Worm (Caenorhabditis elegans) whole organism, L3 larva: ENCODE data around the gene str-19.

ENCODE experiments used
- nhr-77 ChIP-seq: fragments of 150-350 bp; optimal IDR thresholded peaks from 2 replicates; lab custom pipeline; 2014; ENCODE audit warnings: missing biosample characterization, missing genetic modification characterization
- ztf-11 ChIP-seq: fragments of 150-350 bp; optimal IDR thresholded peaks from 2 replicates; lab custom pipeline; 2014; ENCODE audit warnings: missing biosample characterization, missing genetic modification characterization

ce11 chrV:15721431-15721830 is 22.8 kb downstream of the str-19 start:
- TF ChIP-seq nhr-77 (tag; lab: Kevin White, UChicago): no peak
- no peak for TF ChIP-seq ztf-11
